Fruit fly (Drosophila melanogaster) whole organism, embryonic: ENCODE results near the gene CG32544.

ENCODE experiments used
- CG10274 ChIP-seq: fragments of 200-800 bp; sonication (Bioruptor generic); optimal IDR thresholded peaks from 3 replicates; lab custom pipeline; 2017; ENCODE audit warnings: missing biosample characterization, mild to moderate bottlenecking, missing genetic modification characterization
- CG10565 ChIP-seq: fragments of 200-800 bp; sonication (Bioruptor generic); optimal IDR thresholded peaks from 3 replicates; lab custom pipeline; 2016; ENCODE audit warnings: missing biosample characterization, mild to moderate bottlenecking, missing genetic modification characterization
- CG11247 ChIP-seq: fragments of 200-800 bp; sonication (Bioruptor generic); IDR thresholded peaks from 2 replicates; pipeline ENCODE4 v1.3.6; 2022; ENCODE audit warnings: missing biosample characterization, missing genetic modification characterization
- CG11456 ChIP-seq: fragments of 200-800 bp; sonication (Bioruptor generic); IDR thresholded peaks from 3 replicates; pipeline ENCODE4 v1.3.6; 2022; ENCODE audit warnings: missing biosample characterization, missing genetic modification characterization
- CG11504 ChIP-seq: fragments of 200-800 bp; sonication (Bioruptor generic); optimal IDR thresholded peaks from 3 replicates; lab custom pipeline; 2019; ENCODE audit warnings: missing biosample characterization, mild to moderate bottlenecking, missing genetic modification characterization, moderate library complexity
- CG12219 ChIP-seq: fragments of 200-800 bp; sonication (Bioruptor generic); optimal IDR thresholded peaks from 3 replicates; lab custom pipeline; 2018; ENCODE audit warnings: missing biosample characterization, mild to moderate bottlenecking, missing genetic modification characterization
- CG13287 ChIP-seq: fragments of 200-800 bp; sonication (Bioruptor generic); IDR thresholded peaks from 2 replicates; pipeline ENCODE4 v1.3.6; 2022; ENCODE audit warnings: missing biosample characterization, missing genetic modification characterization; ENCODE audit not compliant: partially characterized antibody
- CG14050 ChIP-seq: fragments of 200-800 bp; sonication (Bioruptor generic); IDR thresholded peaks from 3 replicates; pipeline ENCODE4 v1.3.6; 2022; ENCODE audit warnings: missing biosample characterization, missing genetic modification characterization
- CG18011 ChIP-seq: fragments of 200-800 bp; sonication (Bioruptor generic); optimal IDR thresholded peaks from 2 replicates; lab custom pipeline; 2017; ENCODE audit warnings: missing biosample characterization, missing genetic modification characterization, mild to moderate bottlenecking, moderate library complexity, missing genotype
- CG2875 ChIP-seq: fragments of 200-800 bp; sonication (Bioruptor generic); optimal IDR thresholded peaks from 2 replicates; lab custom pipeline; 2017; ENCODE audit warnings: missing biosample characterization, mild to moderate bottlenecking, missing genetic modification characterization, missing genetic modification reagents
- CG31388 ChIP-seq: fragments of 200-800 bp; sonication (Bioruptor generic); optimal IDR thresholded peaks from 2 replicates; lab custom pipeline; 2016; ENCODE audit warnings: missing biosample characterization, missing genetic modification characterization
- CG34376 ChIP-seq: fragments of 200-800 bp; sonication (Bioruptor generic); optimal IDR thresholded peaks from 2 replicates; lab custom pipeline; 2018; ENCODE audit warnings: missing biosample characterization, mild to moderate bottlenecking, missing genetic modification characterization
- CG34422 ChIP-seq: fragments of 200-800 bp; sonication (Bioruptor generic); IDR thresholded peaks from 3 replicates; pipeline ENCODE4 v1.3.6; 2022; ENCODE audit warnings: missing biosample characterization, missing genetic modification characterization
- CG3995 ChIP-seq: fragments of 200-800 bp; sonication (Bioruptor generic); optimal IDR thresholded peaks from 3 replicates; lab custom pipeline; 2016; ENCODE audit warnings: missing biosample characterization, missing genetic modification characterization
- CG4730 ChIP-seq: fragments of 200-800 bp; sonication (Bioruptor generic); IDR thresholded peaks from 2 replicates; pipeline ENCODE4 v1.3.6; 2022; ENCODE audit warnings: missing biosample characterization, missing genetic modification characterization
- CG5180 ChIP-seq: fragments of 200-800 bp; sonication (Bioruptor generic); optimal IDR thresholded peaks from 3 replicates; lab custom pipeline; 2017; ENCODE audit warnings: missing biosample characterization, missing genetic modification characterization, mild to moderate bottlenecking, moderate library complexity, missing genetic modification reagents
- CG7963 ChIP-seq: fragments of 200-800 bp; sonication (Bioruptor generic); IDR thresholded peaks from 3 replicates; pipeline ENCODE4 v1.3.6; 2022; ENCODE audit warnings: missing biosample characterization, missing genetic modification characterization; ENCODE audit not compliant: partially characterized antibody
- CG8388 ChIP-seq: fragments of 200-800 bp; sonication (Bioruptor generic); optimal IDR thresholded peaks from 2 replicates; lab custom pipeline; 2019; ENCODE audit warnings: missing biosample characterization, mild to moderate bottlenecking, missing genetic modification characterization, moderate library complexity
- CG8765 ChIP-seq: fragments of 200-800 bp; sonication (Bioruptor generic); IDR thresholded peaks from 2 replicates; pipeline ENCODE4 v1.3.6; 2022; ENCODE audit warnings: missing biosample characterization, missing genetic modification characterization
- CG9437 ChIP-seq: fragments of 200-800 bp; sonication (Bioruptor generic); optimal IDR thresholded peaks from 2 replicates; lab custom pipeline; 2018; ENCODE audit warnings: missing biosample characterization, mild to moderate bottlenecking, missing genetic modification characterization
- CG9932 ChIP-seq: fragments of 200-800 bp; sonication (Bioruptor generic); IDR thresholded peaks from 2 replicates; pipeline ENCODE4 v1.3.6; 2022; ENCODE audit warnings: missing biosample characterization, missing genetic modification characterization
- CHES-1-like ChIP-seq: fragments of 200-800 bp; sonication (Bioruptor generic); optimal IDR thresholded peaks from 2 replicates; lab custom pipeline; 2016; ENCODE audit warnings: missing biosample characterization, missing genetic modification characterization
- CTCF ChIP-seq: fragments of 200-800 bp; sonication (Bioruptor generic); optimal IDR thresholded peaks from 2 replicates; lab custom pipeline; 2017; ENCODE audit warnings: missing biosample characterization, mild to moderate bottlenecking, missing genetic modification characterization, moderate library complexity
- Chrac-16 ChIP-seq: fragments of 200-800 bp; sonication (Bioruptor generic); optimal IDR thresholded peaks from 3 replicates; lab custom pipeline; 2016; ENCODE audit warnings: missing biosample characterization, missing genetic modification characterization
- Dfd ChIP-seq, 2 experiments: fragments of >200 bp; optimal IDR thresholded peaks; 2 replicates each; lab custom pipeline; 2017; ENCODE audit warnings: missing biosample characterization in 2 of 2, missing genetic modification characterization in 2 of 2
- Dip3 ChIP-seq: fragments of 200-800 bp; sonication (Bioruptor generic); optimal IDR thresholded peaks from 3 replicates; lab custom pipeline; 2016; ENCODE audit warnings: missing biosample characterization, missing genetic modification characterization
- E2f1 ChIP-seq: fragments of 200-800 bp; sonication (Bioruptor generic); IDR thresholded peaks from 2 replicates; pipeline ENCODE4 v1.3.6; 2022; ENCODE audit warnings: missing biosample characterization, missing genetic modification characterization
- Eip74EF ChIP-seq, 2 experiments: fragments of 200-800 bp in 1 of 2; fragments of >200 bp in 1 of 2; sonication (Bioruptor generic) in 1 of 2; optimal IDR thresholded peaks; 2 replicates each; lab custom pipeline; 2017 to 2019; ENCODE audit warnings: missing biosample characterization in 2 of 2, missing genetic modification characterization in 2 of 2, mild to moderate bottlenecking in 1 of 2, moderate library complexity in 1 of 2
- Fer2 ChIP-seq: fragments of 200-800 bp; sonication (Bioruptor generic); optimal IDR thresholded peaks from 2 replicates; lab custom pipeline; 2018; ENCODE audit warnings: missing biosample characterization, mild to moderate bottlenecking, missing genetic modification characterization, moderate library complexity
- HLH4C ChIP-seq: fragments of 200-800 bp; sonication (Bioruptor generic); IDR thresholded peaks from 3 replicates; pipeline ENCODE4 v1.3.6; 2022; ENCODE audit warnings: missing biosample characterization, missing genetic modification characterization; ENCODE audit not compliant: partially characterized antibody
- Hr78 ChIP-seq, 2 experiments: fragments of 200-800 bp in 1 of 2; fragments of >200 bp in 1 of 2; sonication (Bioruptor generic) in 1 of 2; optimal IDR thresholded peaks; 2 replicates each; lab custom pipeline; 2017 to 2019; ENCODE audit warnings: missing biosample characterization in 2 of 2, missing genetic modification characterization in 2 of 2, mild to moderate bottlenecking in 1 of 2, moderate library complexity in 1 of 2
- MESR4 ChIP-seq: fragments of 200-800 bp; sonication (Bioruptor generic); optimal IDR thresholded peaks from 2 replicates; lab custom pipeline; 2018; ENCODE audit warnings: missing biosample characterization, mild to moderate bottlenecking, missing genetic modification characterization, moderate library complexity
- Med ChIP-seq: fragments of 200-800 bp; sonication (Bioruptor generic); peaks from one replicate; lab custom pipeline; 2016; ENCODE audit warnings: missing biosample characterization, missing genetic modification characterization, mild to moderate bottlenecking, inconsistent platforms, moderate library complexity
- Neu2 ChIP-seq: fragments of 200-800 bp; sonication (Bioruptor generic); optimal IDR thresholded peaks from 3 replicates; lab custom pipeline; 2016; ENCODE audit warnings: missing biosample characterization, missing genetic modification characterization, borderline replicate concordance
- Nf-YA ChIP-seq: fragments of 200-800 bp; sonication (Bioruptor generic); IDR thresholded peaks from 2 replicates; pipeline ENCODE4 v1.3.6; 2022; ENCODE audit warnings: missing biosample characterization, missing genetic modification characterization
- ab ChIP-seq: fragments of 200-800 bp; sonication (Bioruptor generic); optimal IDR thresholded peaks from 2 replicates; lab custom pipeline; 2016; ENCODE audit warnings: missing biosample characterization, missing genetic modification characterization
- al ChIP-seq: fragments of 200-800 bp; sonication (Bioruptor generic); IDR thresholded peaks from 2 replicates; pipeline ENCODE4 v1.3.6; 2022; ENCODE audit warnings: missing biosample characterization, missing genetic modification characterization
- aop ChIP-seq: fragments of 200-800 bp; sonication (Bioruptor generic); IDR thresholded peaks from 2 replicates; pipeline ENCODE4 v1.3.6; 2022; ENCODE audit warnings: missing biosample characterization, missing genetic modification characterization
- bsh ChIP-seq, 2 experiments: fragments of 200-800 bp; sonication (Bioruptor generic); optimal IDR thresholded peaks; 2 replicates each; lab custom pipeline; 2017 to 2018; ENCODE audit warnings: mild to moderate bottlenecking in 2 of 2, missing biosample characterization in 2 of 2, missing genetic modification characterization in 2 of 2, moderate library complexity in 1 of 2
- cwo ChIP-seq: fragments of 200-800 bp; sonication (Bioruptor generic); optimal IDR thresholded peaks from 3 replicates; lab custom pipeline; 2017; ENCODE audit warnings: missing biosample characterization, missing genetic modification characterization, mild to moderate bottlenecking, moderate library complexity, missing genetic modification reagents
- da ChIP-seq: fragments of 200-800 bp; sonication (Bioruptor generic); optimal IDR thresholded peaks from 2 replicates; lab custom pipeline; 2016; ENCODE audit warnings: missing biosample characterization, missing genetic modification characterization
- disco-r ChIP-seq: fragments of 200-800 bp; sonication (Bioruptor generic); optimal IDR thresholded peaks from 2 replicates; lab custom pipeline; 2016; ENCODE audit warnings: missing biosample characterization, missing genetic modification characterization
- fd64A ChIP-seq: fragments of 200-800 bp; sonication (Bioruptor generic); optimal IDR thresholded peaks from 3 replicates; lab custom pipeline; 2018; ENCODE audit warnings: missing biosample characterization, mild to moderate bottlenecking, missing genetic modification characterization
- h ChIP-seq: fragments of >200 bp; optimal IDR thresholded peaks from 2 replicates; lab custom pipeline; 2017
- ind ChIP-seq: fragments of 200-800 bp; sonication (Bioruptor generic); optimal IDR thresholded peaks from 3 replicates; lab custom pipeline; 2016; ENCODE audit warnings: missing biosample characterization, missing genetic modification characterization
- knrl ChIP-seq: fragments of 200-800 bp; sonication (Bioruptor generic); IDR thresholded peaks from 3 replicates; pipeline ENCODE4 v1.3.6; 2022; ENCODE audit warnings: missing biosample characterization, missing genetic modification characterization; ENCODE audit not compliant: partially characterized antibody
- lbe ChIP-seq: fragments of 200-800 bp; sonication (Bioruptor generic); optimal IDR thresholded peaks from 2 replicates; lab custom pipeline; 2016; ENCODE audit warnings: missing biosample characterization, mild to moderate bottlenecking, missing genetic modification characterization
- maf-S ChIP-seq: fragments of 200-800 bp; sonication (Bioruptor generic); optimal IDR thresholded peaks from 2 replicates; lab custom pipeline; 2016; ENCODE audit warnings: missing biosample characterization, missing genetic modification characterization
- peb ChIP-seq: fragments of 200-800 bp; sonication (Bioruptor generic); IDR thresholded peaks from 2 replicates; pipeline ENCODE4 v1.3.6; 2022; ENCODE audit warnings: missing biosample characterization, missing genetic modification characterization
- rib ChIP-seq: fragments of 200-800 bp; sonication (Bioruptor generic); IDR thresholded peaks from 2 replicates; pipeline ENCODE4 v1.3.6; 2022; ENCODE audit warnings: missing biosample characterization, missing genetic modification characterization
- sens-2 ChIP-seq: fragments of 200-800 bp; sonication (Bioruptor generic); IDR thresholded peaks from 2 replicates; pipeline ENCODE4 v1.3.6; 2022; ENCODE audit warnings: missing biosample characterization, missing genetic modification characterization
- ssp ChIP-seq: fragments of 200-800 bp; sonication (Bioruptor generic); IDR thresholded peaks from 2 replicates; pipeline ENCODE4 v1.3.6; 2022; ENCODE audit warnings: missing biosample characterization, missing genetic modification characterization
- tio ChIP-seq: fragments of 200-800 bp; sonication (Bioruptor generic); optimal IDR thresholded peaks from 2 replicates; lab custom pipeline; 2017; ENCODE audit warnings: missing biosample characterization, missing genetic modification characterization, inconsistent platforms

CG32544 gene

dm6 chrX:18837046-18837445 lies 23.0 kb upstream of the CG32544 start (continued):
- TF ChIP-seq CG5180 (peak; percentile 9), CG10565 (GFP tag; lab: Kevin White, UChicago) (no peak), Dfd (GFP tag; optimal IDR thresholded peaks at IDR 0.05; lab: Kevin White, UChicago) (no peak), maf-S (GFP tag; lab: Kevin White, UChicago) (no peak), fd64A (GFP tag; lab: Kevin White, UChicago) (no peak), Med (GFP tag; lab: Kevin White, UChicago) (peak; percentile 80), CG34422 (GFP tag; lab: Robert Waterston, UW) (peak; percentile 90), Eip74EF (GFP tag; optimal IDR thresholded peaks at IDR 0.05; lab: Kevin White, UChicago) (peak in 1 of 2 experiments; percentile 27), cwo (GFP tag; lab: Kevin White, UChicago) (no peak), CG4730 (GFP tag; lab: Robert Waterston, UW) (0 out of 2 replicates have a peak, but pooled peaks have one; percentile 18), Neu2 (GFP tag; lab: Kevin White, UChicago) (no peak), CTCF (GFP tag; lab: Kevin White, UChicago) (no peak), MESR4 (no peak), ab (GFP tag; lab: Kevin White, UChicago) (no peak), CG3995 (GFP tag; lab: Kevin White, UChicago) (no peak), CG31388 (GFP tag; lab: Kevin White, UChicago) (no peak), knrl (GFP tag; lab: Robert Waterston, UW) (no peak), peb (no peak), Chrac-16 (GFP tag; lab: Kevin White, UChicago) (peak; percentile 28), da (GFP tag; lab: Kevin White, UChicago) (no peak), tio (peak; percentile 17), Nf-YA (GFP tag; lab: Robert Waterston, UW) (no peak), CHES-1-like (peak; percentile 24), ssp (GFP tag; lab: Robert Waterston, UW) (0 out of 2 replicates have a peak, but pooled peaks have one; percentile 38), CG34376 (GFP tag; lab: Kevin White, UChicago) (no peak), Fer2 (tag; lab: Kevin White, UChicago) (no peak), lbe (GFP tag; lab: Kevin White, UChicago) (no peak), CG11247 (GFP tag; lab: Robert Waterston, UW) (no peak; the same call in 1 of the 2 replicates), aop (GFP tag; lab: Robert Waterston, UW) (no peak), CG7963 (GFP tag; lab: Robert Waterston, UW) (no peak), disco-r (GFP tag; lab: Kevin White, UChicago) (no peak), CG14050 (peak; percentile 62; the same call in 2 of the 3 replicates), Dip3 (GFP tag; lab: Kevin White, UChicago) (no peak), CG9932 (GFP tag; lab: Robert Waterston, UW) (no peak), al (GFP tag; lab: Robert Waterston, UW) (no peak), CG10274 (GFP tag; lab: Kevin White, UChicago) (no peak), ind (no peak), CG9437 (GFP tag; lab: Kevin White, UChicago) (peak; percentile 49), CG13287 (GFP tag; lab: Robert Waterston, UW) (no peak), sens-2 (GFP tag; lab: Robert Waterston, UW) (no peak), bsh (GFP tag; optimal IDR thresholded peaks at IDR 0.05; lab: Kevin White, UChicago) (peak in 1 of 2 experiments; percentile 42)

dm6 chrX:18838470-18838869 lies 21.6 kb upstream of the CG32544 start:
- no peak for TF ChIP-seq rib
- TF ChIP-seq Hr78 (GFP tag; optimal IDR thresholded peaks at IDR 0.05; lab: Kevin White, UChicago), result no peak
- no peak for TF ChIP-seq CG8765 (GFP tag; lab: Robert Waterston, UW)
- no peak for TF ChIP-seq CG11504
- TF ChIP-seq HLH4C (GFP tag; lab: Robert Waterston, UW), result no peak
- TF ChIP-seq h, result no peak
- no peak for TF ChIP-seq E2f1
- TF ChIP-seq CG11456, result no peak
- TF ChIP-seq CG12219 (GFP tag; lab: Kevin White, UChicago), result no peak
- TF ChIP-seq CG5180, result no peak
- no peak for TF ChIP-seq CG2875
- TF ChIP-seq CG18011 (GFP tag; lab: Kevin White, UChicago), result no peak
- no peak for TF ChIP-seq CG8388 (GFP tag; lab: Kevin White, UChicago)
